Worm (Caenorhabditis elegans) whole organism, L2 larva: ENCODE measurements around the gene Y47D3B.3.

Source experiments
- ZK546.5 ChIP-seq: sonication (generic microtip); optimal IDR thresholded peaks from 2 replicates; lab custom pipeline; 2017; ENCODE audit warnings: missing biosample characterization, missing genetic modification characterization
- ama-1 ChIP-seq: fragments of 150-350 bp; optimal IDR thresholded peaks from 2 replicates; lab custom pipeline; 2018; ENCODE audit warnings: inconsistent platforms
- ceh-82 ChIP-seq: fragments of 150-350 bp; optimal IDR thresholded peaks from 2 replicates; lab custom pipeline; 2014; ENCODE audit warnings: missing biosample characterization, missing genetic modification characterization
- elt-1 ChIP-seq: fragments of 150-350 bp; optimal IDR thresholded peaks from 2 replicates; lab custom pipeline; 2014; ENCODE audit warnings: missing biosample characterization, missing genetic modification characterization
- elt-3 ChIP-seq: sonication (generic microtip); optimal IDR thresholded peaks from 2 replicates; lab custom pipeline; 2017; ENCODE audit warnings: missing biosample characterization, missing genetic modification characterization
- fos-1 ChIP-seq: fragments of 150-350 bp; optimal IDR thresholded peaks from 2 replicates; lab custom pipeline; 2014; ENCODE audit warnings: missing biosample characterization, missing genetic modification characterization
- lin-39 ChIP-seq: fragments of 150-350 bp; optimal IDR thresholded peaks from 2 replicates; lab custom pipeline; 2014; ENCODE audit warnings: missing biosample characterization, missing genetic modification reagents, missing genetic modification characterization
- lsy-2 ChIP-seq, 2 experiments: fragments of 150-350 bp in 1 of 2; sonication (generic microtip) in 1 of 2; optimal IDR thresholded peaks; 2 replicates each; lab custom pipeline; 2014 to 2017; ENCODE audit warnings: missing biosample characterization in 2 of 2, missing genetic modification characterization in 2 of 2
- mdl-1 ChIP-seq, 2 experiments: fragments of 150-350 bp in 1 of 2; sonication (generic microtip) in 1 of 2; optimal IDR thresholded peaks; 2 replicates each; lab custom pipeline; 2017; ENCODE audit warnings: missing biosample characterization in 2 of 2, missing genetic modification characterization in 2 of 2
- nhr-10 ChIP-seq: sonication (generic microtip); optimal IDR thresholded peaks from 2 replicates; lab custom pipeline; 2017; ENCODE audit warnings: missing biosample characterization, missing genetic modification characterization
- nhr-11 ChIP-seq: fragments of 150-350 bp; optimal IDR thresholded peaks from 2 replicates; lab custom pipeline; 2014; ENCODE audit warnings: missing biosample characterization, missing genetic modification characterization
- nhr-25 ChIP-seq: fragments of 150-350 bp; sonication (generic microtip); optimal IDR thresholded peaks from 3 replicates; lab custom pipeline; 2014; ENCODE audit warnings: missing biosample characterization, missing genetic modification characterization
- unc-39 ChIP-seq: fragments of 150-350 bp; optimal IDR thresholded peaks from 2 replicates; lab custom pipeline; 2014; ENCODE audit warnings: missing biosample characterization, missing genetic modification characterization
- unc-62 ChIP-seq: fragments of 150-350 bp; optimal IDR thresholded peaks from 2 replicates; lab custom pipeline; 2014; ENCODE audit warnings: missing biosample characterization, missing genetic modification reagents, missing genetic modification characterization

ce11 chrIII:11389384-11389783, 8.2 kb upstream of the Y47D3B.3 start:
- TF ChIP-seq lsy-2 (tag; optimal IDR thresholded peaks at IDR 0.05; lab: Kevin White, UChicago), result no peak
- TF ChIP-seq ceh-82, result no peak
- no peak for TF ChIP-seq unc-39 (tag; lab: Kevin White, UChicago)
- TF ChIP-seq lin-39 (tag; lab: Kevin White, UChicago), result no peak
- no peak for TF ChIP-seq ama-1
- no peak for TF ChIP-seq nhr-11
- TF ChIP-seq nhr-25 (tag; lab: Kevin White, UChicago), result no peak
- no peak for TF ChIP-seq elt-3 (tag; lab: Kevin White, UChicago)
- no peak for TF ChIP-seq nhr-10 (tag; lab: Kevin White, UChicago)
- TF ChIP-seq mdl-1 (tag; optimal IDR thresholded peaks at IDR 0.05; lab: Kevin White, UChicago), result no peak
- TF ChIP-seq unc-62, result no peak
- TF ChIP-seq elt-1 (tag; lab: Kevin White, UChicago), result no peak
- no peak for TF ChIP-seq ZK546.5
- TF ChIP-seq fos-1, result no peak
